Worm (Caenorhabditis elegans) whole organism, young adult: ENCODE data around the gene R13D11.4.

ENCODE experiments used
- C17E4.6 ChIP-seq: fragments of 200-800 bp; sonication (Bioruptor generic); IDR thresholded peaks from 2 replicates; pipeline ENCODE4 v1.3.6; 2022; ENCODE audit warnings: missing genetic modification reagents, missing genetic modification characterization, missing compliant biosample characterization
- F57C9.4 ChIP-seq: sonication (generic microtip); optimal IDR thresholded peaks from 2 replicates; lab custom pipeline; 2017; ENCODE audit warnings: mild to moderate bottlenecking, missing genetic modification characterization, missing compliant biosample characterization
- efl-1 ChIP-seq: fragments of 150-350 bp; optimal IDR thresholded peaks from 2 replicates; lab custom pipeline; 2014; ENCODE audit warnings: missing biosample characterization, missing genetic modification reagents, missing genetic modification characterization
- him-1 ChIP-seq: sonication (generic microtip); optimal IDR thresholded peaks from 2 replicates; lab custom pipeline; 2016; ENCODE audit warnings: missing genotype, missing genetic modification reagents, missing genetic modification characterization, missing compliant biosample characterization
- mel-28 ChIP-seq: sonication (generic microtip); optimal IDR thresholded peaks from 2 replicates; lab custom pipeline; 2016; ENCODE audit warnings: borderline replicate concordance, mild to moderate bottlenecking, missing genetic modification characterization, missing compliant biosample characterization
- nhr-27 ChIP-seq: fragments of 200-800 bp; sonication (Bioruptor generic); optimal IDR thresholded peaks from 2 replicates; lab custom pipeline; 2018; ENCODE audit warnings: mild to moderate bottlenecking, missing genetic modification characterization, moderate library complexity, missing compliant biosample characterization
- pha-4 ChIP-seq: fragments of 150-350 bp; sonication (generic microtip); optimal IDR thresholded peaks from 2 replicates; lab custom pipeline; 2014; ENCODE audit warnings: missing biosample characterization, missing genetic modification reagents, missing genetic modification characterization
- rcor-1 ChIP-seq: fragments of 200-800 bp; sonication (Bioruptor generic); IDR thresholded peaks from 2 replicates; pipeline ENCODE4 v1.3.6; 2022; ENCODE audit warnings: missing genetic modification reagents, missing genetic modification characterization, missing compliant biosample characterization
- snpc-4 ChIP-seq, 5 experiments: fragments of 150-350 bp in 1 of 5; sonication (generic microtip) in 4 of 5; optimal IDR thresholded peaks; 2 replicates each; lab custom pipeline; 2014 to 2018; ENCODE audit warnings: missing genetic modification characterization in 5 of 5, missing biosample characterization in 3 of 5, antibody characterized with exemption in 2 of 5, mild to moderate bottlenecking in 2 of 5, missing compliant biosample characterization in 2 of 5, missing genotype in 2 of 5, moderate library complexity in 2 of 5, missing genetic modification reagents in 1 of 5
- unc-62 ChIP-seq: fragments of 150-350 bp; optimal IDR thresholded peaks from 2 replicates; lab custom pipeline; 2014; ENCODE audit warnings: missing biosample characterization, missing genetic modification reagents, missing genetic modification characterization
- xnd-1 ChIP-seq: sonication (generic microtip); optimal IDR thresholded peaks from 2 replicates; lab custom pipeline; 2016; ENCODE audit warnings: missing genotype, missing genetic modification reagents, missing genetic modification characterization, missing compliant biosample characterization

- no peak for TF ChIP-seq unc-62 (GFP tag; lab: Kevin White, UChicago)
- no peak for TF ChIP-seq him-1
- no peak for TF ChIP-seq mel-28 (tag; lab: Kevin White, UChicago)
- no peak for TF ChIP-seq F57C9.4
- TF ChIP-seq rcor-1 (GFP tag; lab: Robert Waterston, UW) = no peak
- no peak for TF ChIP-seq snpc-4 (GFP tag; optimal IDR thresholded peaks at IDR 0.05; lab: Kevin White, UChicago)
- no peak for TF ChIP-seq snpc-4 (tag; optimal IDR thresholded peaks at IDR 0.05; lab: Kevin White, UChicago)
- TF ChIP-seq xnd-1 = no peak
- TF ChIP-seq efl-1 (GFP tag; lab: Kevin White, UChicago) = no peak
- TF ChIP-seq nhr-27 = no peak
- TF ChIP-seq C17E4.6 (GFP tag; lab: Robert Waterston, UW) = no peak
- TF ChIP-seq pha-4 = no peak
Measured at ce11 chrV:802726-803125, 7.9 kb upstream of the R13D11.4 start.
